Worm (Caenorhabditis elegans) whole organism, late embryonic: ENCODE measurements around the gene deb-1.

Experiments
- C08G9.2 ChIP-seq: sonication (generic microtip); optimal IDR thresholded peaks from 2 replicates; lab custom pipeline; 2016; ENCODE audit warnings: mild to moderate bottlenecking, missing genetic modification characterization, moderate library complexity, missing compliant biosample characterization
- F13H6.1 ChIP-seq: sonication (generic microtip); optimal IDR thresholded peaks from 2 replicates; lab custom pipeline; 2016; ENCODE audit warnings: missing genetic modification characterization, missing compliant biosample characterization
- K09A11.1 ChIP-seq: sonication (generic microtip); optimal IDR thresholded peaks from 2 replicates; lab custom pipeline; 2017; ENCODE audit warnings: antibody characterized with exemption, mild to moderate bottlenecking, missing genetic modification characterization, missing compliant biosample characterization; ENCODE audit not compliant: insufficient read depth
- Y22D7AL.16 ChIP-seq: sonication (generic microtip); optimal IDR thresholded peaks from 2 replicates; lab custom pipeline; 2016; ENCODE audit warnings: missing genetic modification characterization, missing compliant biosample characterization
- ahr-1 ChIP-seq: sonication (generic microtip); optimal IDR thresholded peaks from 2 replicates; lab custom pipeline; 2016; ENCODE audit warnings: missing genetic modification characterization, missing compliant biosample characterization
- ama-1 ChIP-seq: fragments of 150-350 bp; optimal IDR thresholded peaks from 2 replicates; lab custom pipeline; 2014
- ceh-14 ChIP-seq: sonication (generic microtip); optimal IDR thresholded peaks from 2 replicates; lab custom pipeline; 2016; ENCODE audit warnings: missing genotype, missing genetic modification characterization, missing compliant biosample characterization
- ceh-18 ChIP-seq: sonication (generic microtip); optimal IDR thresholded peaks from 2 replicates; lab custom pipeline; 2016; ENCODE audit warnings: missing genetic modification characterization, missing compliant biosample characterization
- ceh-19 ChIP-seq: fragments of 200-800 bp; sonication (Bioruptor generic); optimal IDR thresholded peaks from 2 replicates; lab custom pipeline; 2018; ENCODE audit warnings: mild to moderate bottlenecking, missing genetic modification characterization, missing compliant biosample characterization
- ceh-31 ChIP-seq: sonication (generic microtip); optimal IDR thresholded peaks from 2 replicates; lab custom pipeline; 2016; ENCODE audit warnings: missing genetic modification characterization, missing compliant biosample characterization
- ceh-34 ChIP-seq: sonication (generic microtip); optimal IDR thresholded peaks from 2 replicates; lab custom pipeline; 2016; ENCODE audit warnings: mild to moderate bottlenecking, missing genetic modification characterization, missing compliant biosample characterization
- ceh-45 ChIP-seq: fragments of 200-800 bp; sonication (Bioruptor generic); IDR thresholded peaks from 2 replicates; pipeline ENCODE4 v1.3.6; 2022; ENCODE audit warnings: missing genetic modification reagents, missing genetic modification characterization, missing compliant biosample characterization
- ceh-48 ChIP-seq: sonication (generic microtip); optimal IDR thresholded peaks from 2 replicates; lab custom pipeline; 2016; ENCODE audit warnings: missing genetic modification characterization, inconsistent platforms, missing compliant biosample characterization
- dmd-4 ChIP-seq: sonication (generic microtip); optimal IDR thresholded peaks from 2 replicates; lab custom pipeline; 2016; ENCODE audit warnings: borderline replicate concordance, missing genetic modification characterization, missing compliant biosample characterization
- dve-1 ChIP-seq: sonication (generic microtip); optimal IDR thresholded peaks from 2 replicates; lab custom pipeline; 2017; ENCODE audit warnings: antibody characterized with exemption, mild to moderate bottlenecking, missing genetic modification characterization, missing compliant biosample characterization
- elt-2 ChIP-seq: sonication (generic microtip); optimal IDR thresholded peaks from 2 replicates; lab custom pipeline; 2016; ENCODE audit warnings: missing genetic modification reagents, missing genetic modification characterization, missing compliant biosample characterization
- fkh-6 ChIP-seq: sonication (generic microtip); optimal IDR thresholded peaks from 2 replicates; lab custom pipeline; 2016; ENCODE audit warnings: missing genetic modification characterization, missing compliant biosample characterization
- hlh-13 ChIP-seq: fragments of 200-800 bp; sonication (Bioruptor generic); optimal IDR thresholded peaks from 2 replicates; lab custom pipeline; 2018; ENCODE audit warnings: mild to moderate bottlenecking, missing genetic modification characterization, missing compliant biosample characterization
- hlh-15 ChIP-seq: sonication (generic microtip); optimal IDR thresholded peaks from 2 replicates; lab custom pipeline; 2016; ENCODE audit warnings: missing genetic modification characterization, missing compliant biosample characterization
- hlh-30 ChIP-seq: sonication (generic microtip); optimal IDR thresholded peaks from 2 replicates; lab custom pipeline; 2017; ENCODE audit warnings: antibody characterized with exemption, missing genetic modification characterization, missing compliant biosample characterization; ENCODE audit not compliant: insufficient read depth
- hlh-8 ChIP-seq: sonication (generic microtip); optimal IDR thresholded peaks from 2 replicates; lab custom pipeline; 2016; ENCODE audit warnings: missing genotype, missing genetic modification characterization, missing compliant biosample characterization
- lim-6 ChIP-seq: sonication (generic microtip); optimal IDR thresholded peaks from 2 replicates; lab custom pipeline; 2016; ENCODE audit warnings: missing genetic modification characterization, missing compliant biosample characterization
- mec-3 ChIP-seq: sonication (generic microtip); optimal IDR thresholded peaks from 2 replicates; lab custom pipeline; 2016; ENCODE audit warnings: borderline replicate concordance, missing genetic modification characterization, missing compliant biosample characterization
- nfya-1 ChIP-seq: sonication (generic microtip); optimal IDR thresholded peaks from 2 replicates; lab custom pipeline; 2017; ENCODE audit warnings: missing genetic modification characterization, mild to moderate bottlenecking, missing compliant biosample characterization, antibody characterized with exemption, moderate library complexity
- nhr-232 ChIP-seq: sonication (generic microtip); optimal IDR thresholded peaks from 2 replicates; lab custom pipeline; 2016; ENCODE audit warnings: missing genetic modification characterization, missing compliant biosample characterization
- odd-2 ChIP-seq: sonication (generic microtip); optimal IDR thresholded peaks from 2 replicates; lab custom pipeline; 2017; ENCODE audit warnings: antibody characterized with exemption, mild to moderate bottlenecking, missing genetic modification characterization, missing compliant biosample characterization
- pat-9 ChIP-seq: fragments of 200-800 bp; sonication (Bioruptor generic); optimal IDR thresholded peaks from 2 replicates; lab custom pipeline; 2018; ENCODE audit warnings: mild to moderate bottlenecking, missing genetic modification characterization, moderate library complexity, missing compliant biosample characterization
- pax-1 ChIP-seq: fragments of 150-350 bp; optimal IDR thresholded peaks from 2 replicates; lab custom pipeline; 2014; ENCODE audit warnings: missing biosample characterization, missing genetic modification characterization
- pha-2 ChIP-seq: sonication (generic microtip); optimal IDR thresholded peaks from 2 replicates; lab custom pipeline; 2017; ENCODE audit warnings: mild to moderate bottlenecking, missing genetic modification characterization, missing compliant biosample characterization
- pqm-1 ChIP-seq: sonication (generic microtip); optimal IDR thresholded peaks from 2 replicates; lab custom pipeline; 2016; ENCODE audit warnings: missing genetic modification characterization, missing compliant biosample characterization
- ref-2 ChIP-seq: sonication (generic microtip); optimal IDR thresholded peaks from 2 replicates; lab custom pipeline; 2016; ENCODE audit warnings: missing genetic modification characterization, missing compliant biosample characterization
- rnt-1 ChIP-seq: sonication (generic microtip); optimal IDR thresholded peaks from 2 replicates; lab custom pipeline; 2016; ENCODE audit warnings: missing genetic modification characterization, missing compliant biosample characterization
- sdc-2 ChIP-seq: sonication (generic microtip); optimal IDR thresholded peaks from 2 replicates; lab custom pipeline; 2016; ENCODE audit warnings: missing genotype, missing genetic modification characterization, missing compliant biosample characterization
- sox-2 ChIP-seq: fragments of 200-800 bp; sonication (Bioruptor generic); IDR thresholded peaks from 2 replicates; pipeline ENCODE4 v1.3.6; 2022; ENCODE audit warnings: missing genetic modification reagents, missing genetic modification characterization, missing compliant biosample characterization
- ttx-3 ChIP-seq: sonication (generic microtip); optimal IDR thresholded peaks from 2 replicates; lab custom pipeline; 2016; ENCODE audit warnings: missing genetic modification reagents, missing genetic modification characterization, missing compliant biosample characterization
- unc-42 ChIP-seq: sonication (generic microtip); optimal IDR thresholded peaks from 2 replicates; lab custom pipeline; 2016; ENCODE audit warnings: missing genotype, missing genetic modification characterization, missing compliant biosample characterization
- unc-55 ChIP-seq: sonication (generic microtip); optimal IDR thresholded peaks from 2 replicates; lab custom pipeline; 2017; ENCODE audit warnings: missing biosample characterization, missing genetic modification reagents, missing genetic modification characterization
- unc-86 ChIP-seq: sonication (generic microtip); optimal IDR thresholded peaks from 2 replicates; lab custom pipeline; 2016; ENCODE audit warnings: missing genetic modification characterization, missing compliant biosample characterization
- zip-5 ChIP-seq: sonication (generic microtip); optimal IDR thresholded peaks from 2 replicates; lab custom pipeline; 2016; ENCODE audit warnings: missing genetic modification characterization, missing compliant biosample characterization

deb-1 gene

DNA sequence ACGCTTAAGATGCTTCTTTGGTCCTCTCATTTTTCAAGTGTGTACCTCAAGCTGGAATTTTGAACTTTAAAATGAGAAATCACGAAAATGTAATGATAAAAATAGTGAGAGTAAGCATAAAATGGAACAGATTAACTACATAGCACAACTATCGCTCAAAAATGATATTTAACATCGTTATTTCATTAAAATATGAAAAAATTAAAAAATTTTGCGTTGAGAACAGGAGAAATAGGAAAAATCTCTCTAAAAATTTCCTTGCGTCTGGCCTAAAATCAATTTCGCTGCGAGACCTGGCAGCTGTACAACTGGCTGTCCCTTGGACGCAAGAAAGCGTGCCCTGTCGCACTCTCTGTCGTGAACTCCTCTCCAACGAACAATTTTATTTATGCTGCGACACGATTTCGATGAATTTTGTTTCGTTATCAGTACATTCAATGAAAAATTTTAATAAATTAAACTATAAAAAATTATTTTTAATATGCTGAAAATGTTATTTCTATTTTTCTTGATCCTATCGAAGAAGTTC lies 9.4 kb downstream of the deb-1 start, which contains the start of gene rps-4:
Gene rps-4, minus strand, starts transcription at position 51 of the 529 bp plus-strand sequence.
- TF ChIP-seq ceh-34 (tag; lab: Kevin White, UChicago) (peak; percentile 25), unc-42 (tag; lab: Kevin White, UChicago) (peak; percentile 31), sox-2 (GFP tag; lab: Robert Waterston, UW) (no peak), ceh-48 (tag; lab: Kevin White, UChicago) (peak; percentile 13), elt-2 (tag; lab: Kevin White, UChicago) (peak; percentile 67), odd-2 (tag; lab: Kevin White, UChicago) (no peak), unc-55 (GFP tag; lab: Kevin White, UChicago) (peak; percentile 10), Y22D7AL.16 (tag; lab: Kevin White, UChicago) (peak; percentile 47), unc-86 (tag; lab: Kevin White, UChicago) (no peak), ceh-31 (peak; percentile 59), zip-5 (tag; lab: Kevin White, UChicago) (no peak), dve-1 (tag; lab: Kevin White, UChicago) (peak; percentile 26), hlh-30 (tag; lab: Kevin White, UChicago) (peak; percentile 27), nfya-1 (peak; percentile 79), pha-2 (peak; percentile 23), ref-2 (tag; lab: Kevin White, UChicago) (peak; percentile 52), ceh-18 (tag; lab: Kevin White, UChicago) (peak; percentile 18)

DNA sequence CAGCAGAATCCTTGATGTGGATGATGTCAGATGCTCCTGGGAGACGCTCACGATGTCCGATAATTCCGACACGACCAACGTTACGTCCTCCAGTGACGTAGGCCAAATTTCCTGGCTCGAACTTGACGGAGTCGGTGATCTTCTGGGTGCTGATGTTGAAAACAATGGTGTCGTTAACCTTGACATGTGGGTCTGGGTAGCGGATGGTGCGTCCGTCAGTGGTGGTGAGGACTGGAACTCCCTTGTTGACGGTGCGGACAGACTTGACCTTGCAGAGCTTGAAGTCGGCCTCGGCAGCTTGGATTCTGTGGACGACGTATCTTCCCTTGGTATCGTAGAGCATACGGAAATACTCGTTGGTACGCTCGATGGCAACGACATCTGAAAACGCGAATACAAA lies 10.1 kb downstream of the deb-1 start:
- TF ChIP-seq Y22D7AL.16 (tag; lab: Kevin White, UChicago), result no peak
- no peak for TF ChIP-seq sdc-2 (tag; lab: Kevin White, UChicago)
- no peak for TF ChIP-seq hlh-13 (GFP tag; lab: Kevin White, UChicago)
- no peak for TF ChIP-seq lim-6 (tag; lab: Kevin White, UChicago)
- TF ChIP-seq fkh-6 (tag; lab: Kevin White, UChicago), result no peak
- TF ChIP-seq mec-3 (tag; lab: Kevin White, UChicago), result no peak
- TF ChIP-seq ceh-45, result no peak
- TF ChIP-seq ceh-48 (tag; lab: Kevin White, UChicago), result no peak
- no peak for TF ChIP-seq rnt-1 (tag; lab: Kevin White, UChicago)
- TF ChIP-seq pqm-1 (tag; lab: Kevin White, UChicago), result no peak
- TF ChIP-seq pat-9, result no peak
- no peak for TF ChIP-seq nhr-232 (tag; lab: Kevin White, UChicago)
- no peak for TF ChIP-seq ahr-1 (tag; lab: Kevin White, UChicago)
- TF ChIP-seq nfya-1, result no peak
- TF ChIP-seq dmd-4, result no peak

DNA sequence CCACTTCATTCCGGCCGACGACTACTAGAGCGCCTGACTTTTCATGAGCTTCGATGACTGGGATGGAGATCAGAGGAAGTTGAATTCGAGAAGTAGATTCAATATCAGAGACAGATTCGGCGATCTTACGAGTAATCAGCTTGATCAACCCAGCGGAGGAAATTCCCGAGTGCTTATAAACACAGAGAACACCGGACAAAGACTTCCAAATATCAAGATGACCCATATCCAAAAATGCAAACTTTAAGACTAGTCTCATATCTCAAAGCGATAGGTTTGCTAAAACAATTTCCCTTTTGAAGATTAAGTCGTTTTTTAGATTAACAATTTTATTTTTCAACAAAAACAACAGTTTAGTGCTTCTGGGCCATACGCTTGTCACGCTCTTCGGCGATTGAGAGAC lies 10.7 kb downstream of the deb-1 start, which contains the start of gene Y43B11AR.3:
Gene Y43B11AR.3, minus strand, starts transcription at position 335 of the 403 bp plus-strand sequence.
- TF ChIP-seq pax-1 (no peak), K09A11.1 (tag; lab: Kevin White, UChicago) (no peak), ama-1 (peak; percentile 44)

DNA sequence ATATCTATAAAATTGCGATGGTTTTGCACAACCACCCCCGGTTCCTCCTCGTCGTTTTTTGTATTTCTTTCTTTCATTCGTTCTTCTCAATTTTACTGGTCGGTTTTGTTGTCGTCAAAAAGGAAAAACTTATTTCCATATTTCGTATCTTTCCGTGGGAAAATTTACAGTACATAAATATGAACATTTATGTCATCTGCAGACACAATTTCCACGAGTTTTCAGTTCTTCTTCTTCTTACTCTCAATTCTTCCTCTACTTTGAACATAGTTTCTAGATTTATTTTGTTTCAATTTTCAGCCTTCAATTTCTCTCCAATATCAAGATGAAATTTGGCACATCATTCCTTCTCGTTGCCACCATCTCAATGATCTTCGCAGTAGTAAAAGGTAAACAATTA lies 12.9 kb downstream of the deb-1 start, which contains the start of gene Y43B11AR.1:
Gene Y43B11AR.1, plus strand, starts transcription at position 301 of the 400 bp plus-strand sequence.
- TF ChIP-seq ceh-19 (GFP tag; lab: Kevin White, UChicago) (no peak), rnt-1 (tag; lab: Kevin White, UChicago) (no peak), hlh-8 (tag; lab: Kevin White, UChicago) (no peak), ttx-3 (tag; lab: Kevin White, UChicago) (no peak), ceh-48 (tag; lab: Kevin White, UChicago) (no peak), C08G9.2 (tag; lab: Kevin White, UChicago) (no peak), hlh-15 (tag; lab: Kevin White, UChicago) (no peak), ceh-14 (tag; lab: Kevin White, UChicago) (no peak), hlh-30 (tag; lab: Kevin White, UChicago) (no peak), pax-1 (no peak), F13H6.1 (tag; lab: Kevin White, UChicago) (no peak)
